ENCODE assay signal across 1 fruit fly cellular context in the genomic region with DNA sequence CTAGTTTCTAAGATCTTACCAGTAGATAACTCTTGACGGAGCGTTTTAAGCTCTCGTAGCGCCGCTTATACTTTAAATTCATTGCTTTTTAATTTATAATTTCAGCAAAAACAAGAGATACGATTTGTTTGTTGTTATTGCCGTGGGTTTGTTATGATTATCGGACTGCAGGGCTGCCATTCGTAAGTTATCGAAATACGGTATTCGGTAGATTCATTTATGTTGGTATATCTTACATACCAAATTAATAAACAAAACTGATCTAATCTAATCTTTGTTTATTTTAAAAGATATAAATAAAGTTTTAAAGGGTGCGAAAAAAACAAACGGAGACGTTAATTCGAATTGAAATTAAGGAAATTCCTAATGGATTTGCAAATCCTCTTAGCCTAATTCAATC.
TF ChIP-seq lines count a peak whose summit lies in the region.

A gene (minus strand): TSS at position 162 of the 400 bp plus-strand sequence.
A gene (plus strand): TSS at position 271 of the 400 bp plus-strand sequence.

TF ChIP-seq in whole organism, embryonic, 481 proteins besides CTCF, POLR2A, EP300 and RAD21 (continued from another document and continues in another):
- TF ChIP-seq CG15269 (tag; optimal IDR thresholded peaks at IDR 0.05; lab: Kevin White, UChicago) (no peak), dan (GFP tag; IDR thresholded peaks at IDR 0.05; lab: Robert Waterston, UW) (no peak), vfl (GFP tag; optimal IDR thresholded peaks at IDR 0.05; lab: Kevin White, UChicago) (no peak), dysf (GFP tag; IDR thresholded peaks at IDR 0.05; lab: Robert Waterston, UW) (no peak), peb (GFP tag; IDR thresholded peaks at IDR 0.05; lab: Robert Waterston, UW) (no peak), CG13287 (GFP tag; IDR thresholded peaks at IDR 0.05; lab: Robert Waterston, UW; ENCODE audit: partially characterized antibody) (peak; percentile 37; the same call in 1 of the 2 replicates), CG12071 (GFP tag; optimal IDR thresholded peaks at IDR 0.05; lab: Kevin White, UChicago) (no peak), Nf-YC (tag; optimal IDR thresholded peaks at IDR 0.05; lab: Kevin White, UChicago) (peak; percentile 5), PHDP (tag; optimal IDR thresholded peaks at IDR 0.05; lab: Kevin White, UChicago) (peak; percentile 20), Antp (GFP tag; optimal IDR thresholded peaks at IDR 0.05; lab: Kevin White, UChicago) (no peak), gfzf (GFP tag; optimal IDR thresholded peaks at IDR 0.05; lab: Kevin White, UChicago) (peak; percentile 49), wek (GFP tag; optimal IDR thresholded peaks at IDR 0.05; lab: Kevin White, UChicago) (no peak), sc (optimal IDR thresholded peaks at IDR 0.05; lab: Kevin White, UChicago) (no peak), sc (GFP tag; optimal IDR thresholded peaks at IDR 0.05; lab: Kevin White, UChicago) (no peak), gsb-n (tag; optimal IDR thresholded peaks at IDR 0.05; lab: Kevin White, UChicago) (no peak), CG7556 (GFP tag; optimal IDR thresholded peaks at IDR 0.05; lab: Kevin White, UChicago) (no peak), fd64A (GFP tag; optimal IDR thresholded peaks at IDR 0.05; lab: Kevin White, UChicago) (no peak), CHES-1-like (GFP tag; optimal IDR thresholded peaks at IDR 0.05; lab: Kevin White, UChicago) (no peak), CG14667 (GFP tag; IDR thresholded peaks at IDR 0.05; lab: Robert Waterston, UW) (no peak), CG31365 (tag; optimal IDR thresholded peaks at IDR 0.05; lab: Kevin White, UChicago) (no peak), grau (tag; optimal IDR thresholded peaks at IDR 0.05; lab: Kevin White, UChicago) (peak; percentile 14), cwo (GFP tag; optimal IDR thresholded peaks at IDR 0.05; lab: Kevin White, UChicago) (no peak), en (GFP tag; optimal IDR thresholded peaks at IDR 0.05; lab: Kevin White, UChicago) (no peak), CG17359 (tag; optimal IDR thresholded peaks at IDR 0.05; lab: Kevin White, UChicago) (no peak), Ada2b (GFP tag; IDR thresholded peaks at IDR 0.05; lab: Robert Waterston, UW) (no peak), Pdp1 (GFP tag; optimal IDR thresholded peaks at IDR 0.05; lab: Kevin White, UChicago) (peak in 1 of 2 experiments; percentile 0), trem (tag; optimal IDR thresholded peaks at IDR 0.05; lab: Kevin White, UChicago) (peak; percentile 90), bowl (GFP tag; IDR thresholded peaks at IDR 0.05; lab: Robert Waterston, UW) (no peak), CG7928 (GFP tag; optimal IDR thresholded peaks at IDR 0.05; lab: Kevin White, UChicago) (peak; percentile 8), CG11093 (GFP tag; IDR thresholded peaks at IDR 0.05; lab: Robert Waterston, UW) (no peak), CG10543 (GFP tag; optimal IDR thresholded peaks at IDR 0.05; lab: Kevin White, UChicago) (no peak), ato (GFP tag; IDR thresholded peaks at IDR 0.05; lab: Robert Waterston, UW; ENCODE audit: partially characterized antibody) (no peak), inv (GFP tag; IDR thresholded peaks at IDR 0.05; lab: Robert Waterston, UW; ENCODE audit: partially characterized antibody) (no peak), run (tag; optimal IDR thresholded peaks at IDR 0.05; lab: Kevin White, UChicago) (no peak), Kr (GFP tag; optimal IDR thresholded peaks at IDR 0.05; lab: Kevin White, UChicago) (no peak), CG16779 (GFP tag; IDR thresholded peaks at IDR 0.05; lab: Robert Waterston, UW) (no peak), sna (GFP tag; IDR thresholded peaks at IDR 0.05; lab: Robert Waterston, UW; ENCODE audit: partially characterized antibody) (no peak), CG17385 (GFP tag; optimal IDR thresholded peaks at IDR 0.05; lab: Kevin White, UChicago) (peak; percentile 19), Blimp-1 (GFP tag; optimal IDR thresholded peaks at IDR 0.05; lab: Kevin White, UChicago) (no peak), pzg (GFP tag; optimal IDR thresholded peaks at IDR 0.05; lab: Kevin White, UChicago) (peak; percentile 44), Myb (GFP tag; optimal IDR thresholded peaks at IDR 0.05; lab: Kevin White, UChicago) (no peak), chinmo (GFP tag; IDR thresholded peaks at IDR 0.05; lab: Robert Waterston, UW; ENCODE audit: partially characterized antibody) (no peak), CG8290 (GFP tag; optimal IDR thresholded peaks at IDR 0.05; lab: Kevin White, UChicago) (no peak), CG8290 (tag; optimal IDR thresholded peaks at IDR 0.05; lab: Kevin White, UChicago) (no peak), CG5180 (GFP tag; optimal IDR thresholded peaks at IDR 0.05; lab: Kevin White, UChicago) (no peak), CG10431 (GFP tag; optimal IDR thresholded peaks at IDR 0.05; lab: Kevin White, UChicago) (no peak), Hr3 (GFP tag; optimal IDR thresholded peaks at IDR 0.05; lab: Kevin White, UChicago) (no peak), CG12391 (tag; optimal IDR thresholded peaks at IDR 0.05; lab: Kevin White, UChicago) (no peak), da (GFP tag; optimal IDR thresholded peaks at IDR 0.05; lab: Kevin White, UChicago) (no peak), gem (tag; optimal IDR thresholded peaks at IDR 0.05; lab: Kevin White, UChicago) (no peak), CG9215 (GFP tag; IDR thresholded peaks at IDR 0.05; lab: Robert Waterston, UW) (no peak), lab (GFP tag; optimal IDR thresholded peaks at IDR 0.05; lab: Kevin White, UChicago) (no peak), Adf1 (GFP tag; IDR thresholded peaks at IDR 0.05; lab: Robert Waterston, UW) (no peak), CG4404 (GFP tag; IDR thresholded peaks at IDR 0.05; lab: Robert Waterston, UW) (no peak), hbn (GFP tag; IDR thresholded peaks at IDR 0.05; lab: Robert Waterston, UW; ENCODE audit: partially characterized antibody) (no peak), tgo (GFP tag; IDR thresholded peaks at IDR 0.05; lab: Robert Waterston, UW) (no peak), CG15479 (GFP tag; optimal IDR thresholded peaks at IDR 0.05; lab: Kevin White, UChicago) (no peak), CG6689 (GFP tag; IDR thresholded peaks at IDR 0.05; lab: Robert Waterston, UW) (no peak), CG11696 (GFP tag; IDR thresholded peaks at IDR 0.05; lab: Robert Waterston, UW) (no peak), CG2678 (tag; optimal IDR thresholded peaks at IDR 0.05; lab: Kevin White, UChicago) (no peak), CG32532 (GFP tag; IDR thresholded peaks at IDR 0.05; lab: Robert Waterston, UW) (no peak), CG34224 (GFP tag; IDR thresholded peaks at IDR 0.05; lab: Robert Waterston, UW; ENCODE audit: partially characterized antibody) (no peak), sob (GFP tag; IDR thresholded peaks at IDR 0.05; lab: Robert Waterston, UW) (no peak), CG9932 (GFP tag; IDR thresholded peaks at IDR 0.05; lab: Robert Waterston, UW) (no peak), CG10565 (GFP tag; optimal IDR thresholded peaks at IDR 0.05; lab: Kevin White, UChicago) (no peak), ara (GFP tag; IDR thresholded peaks at IDR 0.05; lab: Robert Waterston, UW) (no peak), z (GFP tag; IDR thresholded peaks at IDR 0.05; lab: Robert Waterston, UW) (no peak), CG9817 (tag; optimal IDR thresholded peaks at IDR 0.05; lab: Kevin White, UChicago) (no peak), Gsc (GFP tag; IDR thresholded peaks at IDR 0.05; lab: Robert Waterston, UW) (no peak), CG6175 (GFP tag; IDR thresholded peaks at IDR 0.05; lab: Robert Waterston, UW) (no peak), Doc2 (GFP tag; IDR thresholded peaks at IDR 0.05; lab: Robert Waterston, UW) (no peak), vnd (GFP tag; IDR thresholded peaks at IDR 0.05; lab: Robert Waterston, UW; ENCODE audit: partially characterized antibody) (no peak), Mes4 (GFP tag; optimal IDR thresholded peaks at IDR 0.05; lab: Kevin White, UChicago) (no peak), vvl (GFP tag; IDR thresholded peaks at IDR 0.05; lab: Robert Waterston, UW) (no peak), CG8478 (optimal IDR thresholded peaks at IDR 0.05; lab: Kevin White, UChicago) (no peak), Hmx (GFP tag; optimal IDR thresholded peaks at IDR 0.05; lab: Kevin White, UChicago) (peak; percentile 42), CG18764 (GFP tag; optimal IDR thresholded peaks at IDR 0.05; lab: Kevin White, UChicago) (no peak), CG34376 (GFP tag; optimal IDR thresholded peaks at IDR 0.05; lab: Kevin White, UChicago) (peak; percentile 17), pita (GFP tag; optimal IDR thresholded peaks at IDR 0.05; lab: Kevin White, UChicago) (no peak), fd102C (GFP tag; optimal IDR thresholded peaks at IDR 0.05; lab: Kevin White, UChicago) (no peak), crp (GFP tag; optimal IDR thresholded peaks at IDR 0.05; lab: Kevin White, UChicago) (peak in 1 of 2 experiments; percentile 17), CG17328 (GFP tag; IDR thresholded peaks at IDR 0.05; lab: Robert Waterston, UW) (no peak), CG17186 (GFP tag; optimal IDR thresholded peaks at IDR 0.05; lab: Kevin White, UChicago) (no peak), CG1602 (GFP tag; optimal IDR thresholded peaks at IDR 0.05; lab: Kevin White, UChicago) (no peak), ranshi (GFP tag; IDR thresholded peaks at IDR 0.05; lab: Robert Waterston, UW) (no peak), slbo (GFP tag; IDR thresholded peaks at IDR 0.05; lab: Robert Waterston, UW) (no peak), ewg (GFP tag; optimal IDR thresholded peaks at IDR 0.05; lab: Kevin White, UChicago) (no peak), klu (GFP tag; IDR thresholded peaks at IDR 0.05; lab: Robert Waterston, UW) (no peak), CG16813 (GFP tag; IDR thresholded peaks at IDR 0.05; lab: Robert Waterston, UW; ENCODE audit: partially characterized antibody) (no peak), CG17568 (GFP tag; optimal IDR thresholded peaks at IDR 0.05; lab: Kevin White, UChicago) (no peak), dimm (GFP tag; IDR thresholded peaks at IDR 0.05; lab: Robert Waterston, UW) (no peak), otp (GFP tag; IDR thresholded peaks at IDR 0.05; lab: Robert Waterston, UW) (no peak), NK7.1 (GFP tag; optimal IDR thresholded peaks at IDR 0.05; lab: Kevin White, UChicago) (no peak), corto (GFP tag; optimal IDR thresholded peaks at IDR 0.05; lab: Kevin White, UChicago) (no peak), Fer3 (tag; optimal IDR thresholded peaks at IDR 0.05; lab: Kevin White, UChicago) (no peak), shn (GFP tag; optimal IDR thresholded peaks at IDR 0.05; lab: Kevin White, UChicago) (no peak), CG17802 (tag; optimal IDR thresholded peaks at IDR 0.05; lab: Kevin White, UChicago) (no peak), grn (GFP tag; optimal IDR thresholded peaks at IDR 0.05; lab: Kevin White, UChicago) (peak; percentile 90), CG17612 (GFP tag; IDR thresholded peaks at IDR 0.05; lab: Robert Waterston, UW) (no peak), CG15696 (tag; optimal IDR thresholded peaks at IDR 0.05; lab: Kevin White, UChicago) (no peak), Sry-β (GFP tag; optimal IDR thresholded peaks at IDR 0.05; lab: Kevin White, UChicago) (no peak), Sry-δ (GFP tag; optimal IDR thresholded peaks at IDR 0.05; lab: Kevin White, UChicago) (peak; percentile 4), al (GFP tag; IDR thresholded peaks at IDR 0.05; lab: Robert Waterston, UW) (no peak), D19A (tag; optimal IDR thresholded peaks at IDR 0.05; lab: Kevin White, UChicago) (no peak), sd (tag; optimal IDR thresholded peaks at IDR 0.05; lab: Kevin White, UChicago) (peak; percentile 14), dmrt11E (tag; optimal IDR thresholded peaks at IDR 0.05; lab: Kevin White, UChicago) (no peak), Gug (GFP tag; IDR thresholded peaks at IDR 0.05; lab: Robert Waterston, UW) (no peak), Med (GFP tag; lab: Kevin White, UChicago) (peak; percentile 61), dm (GFP tag; optimal IDR thresholded peaks at IDR 0.05; lab: Kevin White, UChicago) (no peak), Lpt (GFP tag; optimal IDR thresholded peaks at IDR 0.05; lab: Kevin White, UChicago) (no peak), sima (GFP tag; optimal IDR thresholded peaks at IDR 0.05; lab: Kevin White, UChicago) (no peak), CG8924 (tag; optimal IDR thresholded peaks at IDR 0.05; lab: Kevin White, UChicago) (peak; percentile 37), Dll (GFP tag; IDR thresholded peaks at IDR 0.05; lab: Robert Waterston, UW; ENCODE audit: partially characterized antibody) (no peak), odd (GFP tag; optimal IDR thresholded peaks at IDR 0.05; lab: Kevin White, UChicago) (peak; percentile 18), sens (GFP tag; lab: Kevin White, UChicago) (peak; percentile 53), exex (tag; optimal IDR thresholded peaks at IDR 0.05; lab: Kevin White, UChicago) (peak; percentile 29), Atf6 (GFP tag; IDR thresholded peaks at IDR 0.05; lab: Robert Waterston, UW) (no peak), CG10654 (GFP tag; optimal IDR thresholded peaks at IDR 0.05; lab: Kevin White, UChicago) (no peak), CG12219 (GFP tag; optimal IDR thresholded peaks at IDR 0.05; lab: Kevin White, UChicago) (no peak), Doc3 (GFP tag; IDR thresholded peaks at IDR 0.05; lab: Robert Waterston, UW; ENCODE audit: partially characterized antibody) (no peak), ssp (GFP tag; IDR thresholded peaks at IDR 0.05; lab: Robert Waterston, UW) (no peak), kah (GFP tag; optimal IDR thresholded peaks at IDR 0.05; lab: Kevin White, UChicago) (no peak), CG1603 (tag; optimal IDR thresholded peaks at IDR 0.05; lab: Kevin White, UChicago) (peak; percentile 24), Meics (GFP tag; optimal IDR thresholded peaks at IDR 0.05; lab: Kevin White, UChicago) (no peak), Dip2 (GFP tag; IDR thresholded peaks at IDR 0.05; lab: Robert Waterston, UW) (no peak), bsh (GFP tag; optimal IDR thresholded peaks at IDR 0.05; lab: Kevin White, UChicago) (no peak), CG9797 (GFP tag; optimal IDR thresholded peaks at IDR 0.05; lab: Kevin White, UChicago) (peak; percentile 46), CG11695 (GFP tag; IDR thresholded peaks at IDR 0.05; lab: Robert Waterston, UW) (no peak), Tbp (GFP tag; optimal IDR thresholded peaks at IDR 0.05; lab: Kevin White, UChicago) (no peak), Bdp1 (GFP tag; optimal IDR thresholded peaks at IDR 0.05; lab: Kevin White, UChicago) (no peak), CG12104 (GFP tag; optimal IDR thresholded peaks at IDR 0.05; lab: Kevin White, UChicago) (no peak), HmgD (GFP tag; optimal IDR thresholded peaks at IDR 0.05; lab: Kevin White, UChicago) (no peak), MTF-1 (GFP tag; optimal IDR thresholded peaks at IDR 0.05; lab: Kevin White, UChicago; ENCODE audit: borderline replicate concordance) (no peak), CG13775 (GFP tag; optimal IDR thresholded peaks at IDR 0.05; lab: Kevin White, UChicago) (no peak)
